Worm (Caenorhabditis elegans) whole organism, L1 larva: ENCODE data around the gene Y45G5AM.5.

Source experiments
- C04F5.9 ChIP-seq: sonication (generic microtip); optimal IDR thresholded peaks from 2 replicates; lab custom pipeline; 2016; ENCODE audit warnings: missing genetic modification characterization, missing compliant biosample characterization
- C16A3.4 ChIP-seq: fragments of 150-350 bp; optimal IDR thresholded peaks from 2 replicates; lab custom pipeline; 2014; ENCODE audit warnings: missing biosample characterization, missing genetic modification characterization
- F16B12.6 ChIP-seq: fragments of 150-350 bp; optimal IDR thresholded peaks from 2 replicates; lab custom pipeline; 2014; ENCODE audit warnings: missing biosample characterization, missing genetic modification characterization
- aha-1 ChIP-seq: fragments of 150-350 bp; optimal IDR thresholded peaks from 2 replicates; lab custom pipeline; 2014; ENCODE audit warnings: missing biosample characterization, missing genetic modification characterization
- alr-1 ChIP-seq: fragments of 200-800 bp; sonication (Bioruptor generic); optimal IDR thresholded peaks from 2 replicates; lab custom pipeline; 2018; ENCODE audit warnings: borderline replicate concordance, mild to moderate bottlenecking, missing genetic modification characterization, missing compliant biosample characterization
- aly-2 ChIP-seq: fragments of 150-350 bp; optimal IDR thresholded peaks from 2 replicates; lab custom pipeline; 2014; ENCODE audit warnings: missing biosample characterization, missing genetic modification characterization
- ama-1 ChIP-seq: fragments of 150-350 bp; optimal IDR thresholded peaks from 2 replicates; lab custom pipeline; 2014
- ceh-63 ChIP-seq: fragments of 200-800 bp; sonication (Bioruptor generic); optimal IDR thresholded peaks from 2 replicates; lab custom pipeline; 2018; ENCODE audit warnings: mild to moderate bottlenecking, missing genetic modification characterization, missing compliant biosample characterization
- ceh-8 ChIP-seq: fragments of 200-800 bp; sonication (Bioruptor generic); optimal IDR thresholded peaks from 2 replicates; lab custom pipeline; 2018; ENCODE audit warnings: mild to moderate bottlenecking, missing genetic modification characterization, moderate library complexity, missing compliant biosample characterization
- ceh-90 ChIP-seq: sonication (generic microtip); optimal IDR thresholded peaks from 2 replicates; lab custom pipeline; 2016; ENCODE audit warnings: missing genetic modification characterization, missing compliant biosample characterization
- ces-1 ChIP-seq: fragments of 150-350 bp; optimal IDR thresholded peaks from 2 replicates; lab custom pipeline; 2014; ENCODE audit warnings: missing biosample characterization, missing genetic modification reagents, missing genetic modification characterization
- dsc-1 ChIP-seq: sonication (generic microtip); optimal IDR thresholded peaks from 2 replicates; lab custom pipeline; 2016; ENCODE audit warnings: mild to moderate bottlenecking, missing genetic modification characterization, missing compliant biosample characterization
- egl-13 ChIP-seq: sonication (generic microtip); optimal IDR thresholded peaks from 2 replicates; lab custom pipeline; 2016; ENCODE audit warnings: missing genotype, missing genetic modification reagents, missing genetic modification characterization, missing compliant biosample characterization
- elt-2 ChIP-seq: sonication (generic microtip); optimal IDR thresholded peaks from 2 replicates; lab custom pipeline; 2016; ENCODE audit warnings: missing genetic modification characterization, mild to moderate bottlenecking, inconsistent platforms, missing compliant biosample characterization, missing genetic modification reagents
- elt-3 ChIP-seq, 6 experiments: fragments of 150-350 bp in 1 of 6; sonication (generic microtip); optimal IDR thresholded peaks; 2 replicates each; lab custom pipeline; 2017 to 2018; ENCODE audit warnings: missing biosample characterization in 6 of 6, missing genetic modification characterization in 6 of 6, inconsistent platforms in 1 of 6
- fkh-8 ChIP-seq: sonication (generic microtip); optimal IDR thresholded peaks from 2 replicates; lab custom pipeline; 2016; ENCODE audit warnings: mild to moderate bottlenecking, missing genetic modification characterization, missing compliant biosample characterization
- fos-1 ChIP-seq: fragments of 150-350 bp; optimal IDR thresholded peaks from 2 replicates; lab custom pipeline; 2014; ENCODE audit warnings: missing biosample characterization, missing genetic modification characterization
- irx-1 ChIP-seq: sonication (generic microtip); optimal IDR thresholded peaks from 2 replicates; lab custom pipeline; 2016; ENCODE audit warnings: missing genetic modification characterization, missing compliant biosample characterization
- jun-1 ChIP-seq: fragments of 150-350 bp; optimal IDR thresholded peaks from 2 replicates; lab custom pipeline; 2014; ENCODE audit warnings: missing biosample characterization, missing genetic modification reagents, missing genetic modification characterization
- lin-13 ChIP-seq: fragments of 150-350 bp; optimal IDR thresholded peaks from 2 replicates; lab custom pipeline; 2014; ENCODE audit warnings: missing biosample characterization, missing genetic modification reagents, missing genetic modification characterization
- lin-14 ChIP-seq: fragments of 200-800 bp; sonication (Bioruptor generic); optimal IDR thresholded peaks from 2 replicates; lab custom pipeline; 2018; ENCODE audit warnings: mild to moderate bottlenecking, missing genetic modification characterization, moderate library complexity, missing compliant biosample characterization
- lin-35 ChIP-seq, 2 experiments: fragments of 150-350 bp; optimal IDR thresholded peaks; 2 replicates each; lab custom pipeline; 2014; ENCODE audit warnings: missing biosample characterization in 2 of 2, missing genetic modification characterization in 2 of 2, missing genetic modification reagents in 2 of 2
- lin-39 ChIP-seq: fragments of 150-350 bp; optimal IDR thresholded peaks from 2 replicates; lab custom pipeline; 2014; ENCODE audit warnings: missing biosample characterization, missing genetic modification reagents, missing genetic modification characterization
- lsy-2 ChIP-seq, 2 experiments: fragments of 150-350 bp; optimal IDR thresholded peaks; 2 replicates each; lab custom pipeline; 2014; ENCODE audit warnings: missing biosample characterization in 2 of 2, missing genetic modification characterization in 2 of 2
- mdl-1 ChIP-seq, 2 experiments: fragments of 150-350 bp; optimal IDR thresholded peaks; 2 replicates each; lab custom pipeline; 2014 to 2017; ENCODE audit warnings: missing biosample characterization in 2 of 2, missing genetic modification characterization in 2 of 2, inconsistent platforms in 1 of 2
- mep-1 ChIP-seq: fragments of 150-350 bp; optimal IDR thresholded peaks from 2 replicates; lab custom pipeline; 2014; ENCODE audit warnings: missing biosample characterization, missing genetic modification characterization
- nhr-19 ChIP-seq: fragments of 200-800 bp; sonication (Bioruptor generic); conservative IDR thresholded peaks from 2 replicates; pipeline ENCODE4 v1.3.6; 2022; ENCODE audit warnings: missing genetic modification characterization, missing compliant biosample characterization
- nhr-20 ChIP-seq: sonication (generic microtip); optimal IDR thresholded peaks from 2 replicates; lab custom pipeline; 2016; ENCODE audit warnings: mild to moderate bottlenecking, missing genetic modification characterization, missing compliant biosample characterization
- nhr-237 ChIP-seq: fragments of 150-350 bp; optimal IDR thresholded peaks from 2 replicates; lab custom pipeline; 2014; ENCODE audit warnings: missing biosample characterization, missing genetic modification characterization
- nhr-28 ChIP-seq: fragments of 150-350 bp; optimal IDR thresholded peaks from 2 replicates; lab custom pipeline; 2014; ENCODE audit warnings: missing biosample characterization, missing genetic modification characterization
- nhr-71 ChIP-seq: sonication (generic microtip); optimal IDR thresholded peaks from 2 replicates; lab custom pipeline; 2016; ENCODE audit warnings: mild to moderate bottlenecking, missing genetic modification characterization, moderate library complexity, missing compliant biosample characterization
- nhr-76 ChIP-seq: sonication (generic microtip); optimal IDR thresholded peaks from 2 replicates; lab custom pipeline; 2017; ENCODE audit warnings: missing biosample characterization, missing genetic modification characterization
- nhr-77 ChIP-seq: fragments of 150-350 bp; optimal IDR thresholded peaks from 2 replicates; lab custom pipeline; 2014; ENCODE audit warnings: missing biosample characterization, missing genetic modification characterization
- nhr-84 ChIP-seq: sonication (generic microtip); optimal IDR thresholded peaks from 2 replicates; lab custom pipeline; 2017; ENCODE audit warnings: missing biosample characterization, missing genetic modification characterization
- nhr-90 ChIP-seq: sonication (generic microtip); optimal IDR thresholded peaks from 2 replicates; lab custom pipeline; 2016; ENCODE audit warnings: mild to moderate bottlenecking, missing genetic modification characterization, missing compliant biosample characterization; ENCODE audit not compliant: poor library complexity
- pag-3 ChIP-seq: sonication (generic microtip); optimal IDR thresholded peaks from 2 replicates; lab custom pipeline; 2017; ENCODE audit warnings: missing genetic modification characterization, mild to moderate bottlenecking, missing compliant biosample characterization, antibody characterized with exemption, borderline replicate concordance; ENCODE audit not compliant: insufficient read depth
- pax-3 ChIP-seq: fragments of 200-800 bp; sonication (Bioruptor generic); optimal IDR thresholded peaks from 2 replicates; lab custom pipeline; 2018; ENCODE audit warnings: mild to moderate bottlenecking, missing genetic modification characterization, moderate library complexity, missing compliant biosample characterization
- rnt-1 ChIP-seq: sonication (generic microtip); optimal IDR thresholded peaks from 2 replicates; lab custom pipeline; 2016; ENCODE audit warnings: mild to moderate bottlenecking, missing genetic modification characterization, moderate library complexity, missing compliant biosample characterization
- skn-1 ChIP-seq: fragments of 150-350 bp; optimal IDR thresholded peaks from 2 replicates; lab custom pipeline; 2014; ENCODE audit warnings: missing biosample characterization, missing genetic modification characterization
- snpc-4 ChIP-seq: fragments of 150-350 bp; optimal IDR thresholded peaks from 2 replicates; lab custom pipeline; 2014; ENCODE audit warnings: missing biosample characterization, missing genetic modification characterization
- snu-23 ChIP-seq: sonication (generic microtip); optimal IDR thresholded peaks from 2 replicates; lab custom pipeline; 2016; ENCODE audit warnings: missing genetic modification characterization, missing compliant biosample characterization
- sox-4 ChIP-seq: sonication (generic microtip); optimal IDR thresholded peaks from 2 replicates; lab custom pipeline; 2016; ENCODE audit warnings: missing genetic modification characterization, missing compliant biosample characterization
- sptf-1 ChIP-seq: fragments of 150-350 bp; optimal IDR thresholded peaks from 2 replicates; lab custom pipeline; 2014; ENCODE audit warnings: missing biosample characterization, missing genetic modification characterization
- sup-37 ChIP-seq: fragments of 200-800 bp; sonication (Bioruptor generic); optimal IDR thresholded peaks from 2 replicates; lab custom pipeline; 2018; ENCODE audit warnings: mild to moderate bottlenecking, missing genetic modification characterization, missing compliant biosample characterization
- swsn-7 ChIP-seq: sonication (generic microtip); optimal IDR thresholded peaks from 2 replicates; lab custom pipeline; 2016; ENCODE audit warnings: missing genetic modification characterization, missing compliant biosample characterization
- tlp-1 ChIP-seq: fragments of 150-350 bp; optimal IDR thresholded peaks from 2 replicates; lab custom pipeline; 2014; ENCODE audit warnings: missing biosample characterization, missing genetic modification characterization
- vab-15 ChIP-seq: sonication (generic microtip); optimal IDR thresholded peaks from 2 replicates; lab custom pipeline; 2017; ENCODE audit warnings: missing genotype, mild to moderate bottlenecking, missing genetic modification characterization, missing compliant biosample characterization
- zag-1 ChIP-seq: fragments of 150-350 bp; optimal IDR thresholded peaks from 2 replicates; lab custom pipeline; 2014; ENCODE audit warnings: missing biosample characterization, missing genetic modification characterization
- zip-4 ChIP-seq: fragments of 200-800 bp; sonication (Bioruptor generic); optimal IDR thresholded peaks from 2 replicates; lab custom pipeline; 2018; ENCODE audit warnings: mild to moderate bottlenecking, missing genetic modification characterization, moderate library complexity, missing compliant biosample characterization
- ztf-4 ChIP-seq: fragments of 150-350 bp; optimal IDR thresholded peaks from 2 replicates; lab custom pipeline; 2014; ENCODE audit warnings: missing biosample characterization, missing genetic modification characterization

Gene Y45G5AM.5

DNA sequence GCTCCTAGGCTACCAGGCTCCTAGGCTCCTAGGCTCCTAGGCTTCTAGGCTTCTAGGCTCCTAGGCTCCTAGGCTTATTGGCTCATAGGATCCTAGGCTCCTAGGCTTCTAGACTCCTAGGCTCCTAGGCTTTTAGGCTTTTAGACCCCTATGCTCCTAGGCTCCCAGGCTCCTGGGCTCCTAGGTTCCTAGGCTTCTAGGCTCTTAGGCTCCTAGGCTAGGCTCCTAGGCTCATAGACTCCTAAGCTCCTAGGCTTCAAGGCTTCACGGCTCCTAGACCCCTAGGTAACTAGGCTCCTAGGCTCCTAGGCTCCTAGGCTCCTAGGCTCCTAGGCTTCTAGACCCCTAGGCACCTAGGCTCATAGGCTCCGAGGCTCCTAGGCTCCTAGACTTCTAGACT is 8.8 kb upstream of the Y45G5AM.5 start:
- no peak for TF ChIP-seq elt-3 (tag; optimal IDR thresholded peaks at IDR 0.05; lab: Kevin White, UChicago)
- TF ChIP-seq C16A3.4 (tag; lab: Kevin White, UChicago): no peak
- TF ChIP-seq aly-2: no peak
- TF ChIP-seq mep-1 (tag; lab: Kevin White, UChicago): no peak
- no peak for TF ChIP-seq zag-1 (tag; lab: Kevin White, UChicago)
- no peak for TF ChIP-seq nhr-77 (tag; lab: Kevin White, UChicago)

DNA sequence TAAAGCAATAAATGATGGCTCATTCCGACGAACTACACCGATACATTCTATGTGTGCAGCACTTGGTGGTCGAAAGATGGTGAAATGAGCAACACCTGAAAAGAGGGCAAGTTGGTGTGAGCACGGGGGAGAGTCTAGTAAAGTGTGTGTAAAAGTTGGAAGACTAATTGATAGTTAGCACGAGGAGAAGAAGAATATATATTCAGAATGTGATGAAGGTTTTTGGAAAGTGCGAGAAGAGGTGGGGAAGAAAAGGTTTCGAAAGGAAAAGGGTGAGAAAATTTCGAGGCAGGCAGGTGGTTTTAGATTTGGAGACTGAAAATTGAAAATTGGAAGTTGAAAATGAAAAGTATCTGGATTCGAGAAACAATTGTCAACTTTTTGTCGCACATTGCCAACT is 8.0 kb upstream of the Y45G5AM.5 start, which contains the start of gene Y45G5AM.6:
Y45G5AM.6 (minus strand) TSS at position 101 of the 400 bp plus-strand sequence.
- TF ChIP-seq F16B12.6 (no peak), sptf-1 (tag; lab: Kevin White, UChicago) (no peak), C04F5.9 (tag; lab: Kevin White, UChicago) (no peak), elt-2 (no peak), rnt-1 (no peak), snu-23 (GFP tag; lab: Kevin White, UChicago) (no peak), mep-1 (tag; lab: Kevin White, UChicago) (no peak), lin-35 (GFP tag; optimal IDR thresholded peaks at IDR 0.05; lab: Kevin White, UChicago) (no peak), nhr-71 (tag; lab: Kevin White, UChicago) (no peak), sup-37 (no peak), aha-1 (tag; lab: Kevin White, UChicago) (no peak), dsc-1 (tag; lab: Kevin White, UChicago) (no peak), snpc-4 (tag; lab: Kevin White, UChicago) (no peak), pag-3 (tag; lab: Kevin White, UChicago) (no peak)

DNA sequence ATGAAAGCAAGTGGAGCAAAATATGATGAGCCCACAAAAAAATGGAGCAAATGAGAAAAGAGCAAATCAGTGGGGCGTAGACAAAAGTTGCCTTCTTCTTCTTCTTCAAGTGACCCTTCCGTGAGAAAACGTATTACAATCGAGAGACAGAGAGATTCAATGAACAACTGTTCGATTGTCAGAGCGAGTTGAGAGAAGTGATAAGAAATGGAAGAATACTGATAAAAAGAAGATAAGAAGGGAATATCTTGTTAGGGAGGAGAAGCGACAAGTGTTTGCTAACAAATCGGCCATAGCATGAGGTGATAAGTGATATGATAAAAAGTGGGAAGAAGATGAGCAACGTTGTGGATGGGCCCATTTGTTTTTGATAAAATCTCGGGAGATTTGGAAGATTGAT is 2.9 kb upstream of the Y45G5AM.5 start:
- TF ChIP-seq nhr-76 (tag; lab: Kevin White, UChicago): no peak
- no peak for TF ChIP-seq zag-1 (tag; lab: Kevin White, UChicago)
- TF ChIP-seq zip-4: no peak
- TF ChIP-seq pag-3 (tag; lab: Kevin White, UChicago): no peak
- TF ChIP-seq alr-1: no peak
- TF ChIP-seq nhr-84: no peak
- no peak for TF ChIP-seq ztf-4 (tag; lab: Kevin White, UChicago)
- TF ChIP-seq aly-2: no peak
- TF ChIP-seq lin-39 (tag; lab: Kevin White, UChicago): no peak
- TF ChIP-seq irx-1 (tag; lab: Kevin White, UChicago): no peak
- peak; percentile 26 for TF ChIP-seq snu-23 (GFP tag; lab: Kevin White, UChicago)
- TF ChIP-seq nhr-90 (tag; lab: Kevin White, UChicago): no peak
- TF ChIP-seq sox-4 (tag; lab: Kevin White, UChicago): no peak
- no peak for TF ChIP-seq egl-13 (tag; lab: Kevin White, UChicago)
- TF ChIP-seq swsn-7 (tag; lab: Kevin White, UChicago): peak; percentile 4
- TF ChIP-seq ceh-63 (GFP tag; lab: Kevin White, UChicago): no peak
- no peak for TF ChIP-seq mep-1 (tag; lab: Kevin White, UChicago)
- TF ChIP-seq mdl-1 (tag; optimal IDR thresholded peaks at IDR 0.05; lab: Kevin White, UChicago): no peak
- TF ChIP-seq nhr-28 (tag; lab: Kevin White, UChicago): no peak
- TF ChIP-seq skn-1 (tag; lab: Kevin White, UChicago): no peak
- TF ChIP-seq fkh-8 (tag; lab: Kevin White, UChicago): no peak
- TF ChIP-seq ces-1 (GFP tag; lab: Kevin White, UChicago): no peak
- TF ChIP-seq ama-1: no peak
- peak in 1 of 2 experiments; percentile 52 for TF ChIP-seq lsy-2 (tag; optimal IDR thresholded peaks at IDR 0.05; lab: Kevin White, UChicago)
- no peak for TF ChIP-seq ceh-90 (tag; lab: Kevin White, UChicago)
- TF ChIP-seq pax-3 (tag; lab: Kevin White, UChicago): no peak
- TF ChIP-seq jun-1 (tag; lab: Kevin White, UChicago): no peak
- TF ChIP-seq nhr-20 (tag; lab: Kevin White, UChicago): peak; percentile 34
- no peak for TF ChIP-seq tlp-1 (tag; lab: Kevin White, UChicago)
- no peak; the same call in 1 of the 2 replicates for TF ChIP-seq nhr-19
- peak; percentile 88 for TF ChIP-seq lin-14 (GFP tag; lab: Kevin White, UChicago)
- no peak for TF ChIP-seq ceh-8 (GFP tag; lab: Kevin White, UChicago)
- TF ChIP-seq fos-1 (tag; lab: Kevin White, UChicago): no peak
- no peak for TF ChIP-seq lin-13
- TF ChIP-seq sup-37: no peak
- TF ChIP-seq vab-15 (tag; lab: Kevin White, UChicago): no peak
- TF ChIP-seq nhr-71 (tag; lab: Kevin White, UChicago): peak; percentile 64
- TF ChIP-seq nhr-237 (tag; lab: Kevin White, UChicago): no peak
